Worm (Caenorhabditis elegans): Measurements from ENCODE around the gene idpa-2.

idpa-2 gene

DNA sequence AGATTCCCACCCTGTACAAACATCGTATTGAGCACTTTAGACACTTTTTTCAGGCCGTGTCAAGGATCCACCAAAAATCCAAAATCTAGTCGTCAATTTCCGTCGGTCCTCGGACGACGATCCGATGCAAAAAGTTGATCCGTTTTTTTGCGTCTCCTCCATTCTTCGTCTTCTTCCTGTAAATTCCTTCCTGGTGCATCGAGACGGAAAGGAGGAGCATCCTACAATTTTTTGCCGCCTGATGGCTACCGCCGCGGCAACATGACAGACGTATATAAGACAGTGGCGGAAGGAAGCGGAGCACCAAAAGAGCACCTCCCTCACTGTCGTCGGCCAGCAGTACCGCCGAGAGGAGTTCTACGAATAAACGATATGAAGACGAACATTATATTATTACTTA, 8.3 kb upstream of the idpa-2 start, which contains the start of gene appg-2:
appg-2 (plus strand) TSS at position 301 of the 400 bp plus-strand sequence.
- TF ChIP-seq sdc-2 (tag; optimal IDR thresholded peaks at IDR 0.05) = no peak
- no peak for TF ChIP-seq ref-2 (tag; optimal IDR thresholded peaks at IDR 0.05)
- TF ChIP-seq ets-4 (tag; optimal IDR thresholded peaks at IDR 0.05) = no peak
- no peak for TF ChIP-seq tbx-7 (tag; optimal IDR thresholded peaks at IDR 0.05)
- no peak for TF ChIP-seq pha-4 (tag; optimal IDR thresholded peaks at IDR 0.05)
- TF ChIP-seq che-1 (tag; optimal IDR thresholded peaks at IDR 0.05) = no peak
- no peak for TF ChIP-seq ceh-2 (tag; optimal IDR thresholded peaks at IDR 0.05)
- TF ChIP-seq ama-1 (optimal IDR thresholded peaks at IDR 0.05) = no peak
- TF ChIP-seq zip-5 (tag; optimal IDR thresholded peaks at IDR 0.05) = no peak
- TF ChIP-seq ceh-18 (tag; optimal IDR thresholded peaks at IDR 0.05) = no peak
- TF ChIP-seq fax-1 (tag; optimal IDR thresholded peaks at IDR 0.05) = no peak
- no peak for TF ChIP-seq ttx-3 (tag; optimal IDR thresholded peaks at IDR 0.05)
- TF ChIP-seq hlh-6 (tag; optimal IDR thresholded peaks at IDR 0.05) = no peak
- TF ChIP-seq ztf-16 (tag; optimal IDR thresholded peaks at IDR 0.05) = no peak
- no peak for TF ChIP-seq eyg-1 (tag; optimal IDR thresholded peaks at IDR 0.05)
- TF ChIP-seq F13H6.1 (tag; optimal IDR thresholded peaks at IDR 0.05) = no peak
- no peak for TF ChIP-seq pax-1 (tag; optimal IDR thresholded peaks at IDR 0.05)
- TF ChIP-seq ceh-24 (tag; optimal IDR thresholded peaks at IDR 0.05) = no peak
- no peak for TF ChIP-seq ceh-45 (GFP tag; IDR thresholded peaks at IDR 0.05)
- no peak for TF ChIP-seq ceh-34 (tag; optimal IDR thresholded peaks at IDR 0.05)

DNA sequence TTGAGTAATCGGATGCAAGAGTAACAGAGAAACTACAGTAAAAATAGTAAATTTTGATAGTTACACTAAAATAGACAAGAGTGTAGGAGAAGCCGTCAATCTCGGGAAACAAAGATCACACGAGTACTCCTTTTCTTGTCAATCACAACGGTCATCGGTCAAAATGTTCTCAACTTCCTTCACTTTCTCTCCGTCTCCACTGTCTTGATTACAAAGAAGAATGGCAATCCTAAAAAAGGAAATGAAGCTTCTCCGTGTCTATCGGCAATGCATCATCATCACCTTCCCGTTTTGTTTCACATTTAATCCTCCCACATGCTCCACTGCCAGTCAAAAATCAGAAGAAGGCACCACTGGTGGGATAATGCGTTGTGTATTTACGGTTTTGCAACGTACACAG, 7.2 kb upstream of the idpa-2 start:
- TF ChIP-seq pros-1 (tag; optimal IDR thresholded peaks at IDR 0.05) = no peak
- no peak for TF ChIP-seq zip-5 (tag; optimal IDR thresholded peaks at IDR 0.05)
- TF ChIP-seq gmeb-2 (tag; optimal IDR thresholded peaks at IDR 0.05) = no peak
- no peak for TF ChIP-seq elt-4 (tag; optimal IDR thresholded peaks at IDR 0.05)
- TF ChIP-seq ttx-3 (tag; optimal IDR thresholded peaks at IDR 0.05) = no peak
- no peak for TF ChIP-seq hlh-6 (tag; optimal IDR thresholded peaks at IDR 0.05)
- no peak for TF ChIP-seq ceh-6 (GFP tag; optimal IDR thresholded peaks at IDR 0.05)
- TF ChIP-seq C08G9.2 (tag; optimal IDR thresholded peaks at IDR 0.05) = no peak
- no peak for TF ChIP-seq C38D4.7 (GFP tag; optimal IDR thresholded peaks at IDR 0.05)
- no peak for TF ChIP-seq sdc-2 (tag; optimal IDR thresholded peaks at IDR 0.05)
- TF ChIP-seq ahr-1 (tag; optimal IDR thresholded peaks at IDR 0.05) = no peak
- TF ChIP-seq pat-9 (tag; optimal IDR thresholded peaks at IDR 0.05) = no peak
- TF ChIP-seq unc-86 (tag; optimal IDR thresholded peaks at IDR 0.05) = no peak

DNA sequence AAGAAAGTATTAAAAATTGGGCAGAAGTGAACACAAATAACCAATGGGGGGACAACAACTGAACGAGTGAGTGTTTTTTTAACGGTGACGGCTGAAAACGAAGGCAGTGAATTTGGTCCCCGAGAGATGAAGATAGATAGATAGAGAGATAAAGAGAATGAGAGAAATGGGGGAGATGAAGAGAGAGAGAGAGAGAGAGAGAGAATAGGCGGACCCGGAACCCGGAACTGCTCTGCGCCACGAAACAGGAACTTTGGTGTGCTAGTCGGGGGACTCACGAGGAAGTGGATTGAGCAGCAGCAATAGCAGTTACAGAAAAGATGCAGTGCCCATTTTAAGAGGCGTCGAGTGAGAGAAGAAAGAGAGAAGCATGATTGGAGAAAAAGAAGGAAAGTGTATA, 3.9 kb upstream of the idpa-2 start:
- TF ChIP-seq ceh-31 (tag; optimal IDR thresholded peaks at IDR 0.05) (peak; percentile 23), fkh-10 (GFP tag; optimal IDR thresholded peaks at IDR 0.05) (peak; percentile 9), unc-42 (tag; optimal IDR thresholded peaks at IDR 0.05) (peak; percentile 77), hlh-8 (tag; optimal IDR thresholded peaks at IDR 0.05) (no peak), unc-86 (tag; optimal IDR thresholded peaks at IDR 0.05) (no peak), ama-1 (optimal IDR thresholded peaks at IDR 0.05) (no peak), ceh-6 (GFP tag; optimal IDR thresholded peaks at IDR 0.05) (no peak), hlh-6 (tag; optimal IDR thresholded peaks at IDR 0.05) (no peak), nfya-1 (tag; optimal IDR thresholded peaks at IDR 0.05) (peak; percentile 8), tbx-2 (tag; optimal IDR thresholded peaks at IDR 0.05) (peak; percentile 44), sdc-2 (tag; optimal IDR thresholded peaks at IDR 0.05) (no peak), ceh-14 (tag; optimal IDR thresholded peaks at IDR 0.05) (peak; percentile 19), odd-2 (tag; optimal IDR thresholded peaks at IDR 0.05) (no peak), ceh-18 (tag; optimal IDR thresholded peaks at IDR 0.05) (peak; percentile 75), elt-2 (tag; optimal IDR thresholded peaks at IDR 0.05) (no peak), ceh-34 (tag; optimal IDR thresholded peaks at IDR 0.05) (peak; percentile 38), dmd-4 (tag; optimal IDR thresholded peaks at IDR 0.05; ENCODE audit: borderline replicate concordance) (no peak), pros-1 (tag; optimal IDR thresholded peaks at IDR 0.05) (no peak), Y22D7AL.16 (tag; optimal IDR thresholded peaks at IDR 0.05) (no peak)

All from whole organism, late embryonic.